Fruit fly (Drosophila melanogaster) whole organism, embryonic: Measurements from ENCODE around the gene Drsl4.

Source experiments
- ATbp ChIP-seq: fragments of 200-800 bp; sonication (Bioruptor generic); optimal IDR thresholded peaks from 2 replicates; lab custom pipeline; 2017; ENCODE audit warnings: missing biosample characterization, mild to moderate bottlenecking, missing genetic modification characterization, missing genetic modification reagents
- Atf-2 ChIP-seq: fragments of 200-800 bp; sonication (Bioruptor generic); optimal IDR thresholded peaks from 2 replicates; lab custom pipeline; 2016; ENCODE audit warnings: missing biosample characterization, missing genetic modification characterization
- B-H1 ChIP-seq: fragments of 200-800 bp; sonication (Bioruptor generic); IDR thresholded peaks from 3 replicates; pipeline ENCODE4 v1.3.6; 2022; ENCODE audit warnings: missing biosample characterization, missing genetic modification characterization
- Bteb2 ChIP-seq: fragments of 200-800 bp; sonication (Bioruptor generic); optimal IDR thresholded peaks from 2 replicates; lab custom pipeline; 2016; ENCODE audit warnings: missing biosample characterization, missing genetic modification characterization
- CG11695 ChIP-seq: fragments of 200-800 bp; sonication (Bioruptor generic); IDR thresholded peaks from 3 replicates; pipeline ENCODE4 v1.3.6; 2022; ENCODE audit warnings: missing biosample characterization, missing genetic modification characterization
- CG12071 ChIP-seq: fragments of 200-800 bp; sonication (Bioruptor generic); optimal IDR thresholded peaks from 3 replicates; lab custom pipeline; 2018; ENCODE audit warnings: missing biosample characterization, mild to moderate bottlenecking, missing genetic modification characterization
- CG12659 ChIP-seq: fragments of 200-800 bp; sonication (Bioruptor generic); optimal IDR thresholded peaks from 3 replicates; lab custom pipeline; 2017; ENCODE audit warnings: mild to moderate bottlenecking, missing biosample characterization, missing genetic modification reagents, missing genetic modification characterization
- CG14965 ChIP-seq: fragments of 200-800 bp; sonication (Bioruptor generic); optimal IDR thresholded peaks from 2 replicates; lab custom pipeline; 2016; ENCODE audit warnings: missing biosample characterization, missing genetic modification characterization, borderline replicate concordance
- CG15479 ChIP-seq: fragments of 200-800 bp; sonication (Bioruptor generic); optimal IDR thresholded peaks from 3 replicates; lab custom pipeline; 2019; ENCODE audit warnings: missing biosample characterization, mild to moderate bottlenecking, missing genetic modification characterization, moderate library complexity
- CG1602 ChIP-seq: fragments of 200-800 bp; sonication (Bioruptor generic); optimal IDR thresholded peaks from 3 replicates; lab custom pipeline; 2016; ENCODE audit warnings: missing biosample characterization, missing genetic modification characterization
- CG16815 ChIP-seq: fragments of 200-800 bp; sonication (Bioruptor generic); optimal IDR thresholded peaks from 3 replicates; lab custom pipeline; 2017; ENCODE audit warnings: missing biosample characterization, mild to moderate bottlenecking, missing genetic modification characterization
- CG18599 ChIP-seq: fragments of 200-800 bp; sonication (Bioruptor generic); optimal IDR thresholded peaks from 3 replicates; lab custom pipeline; 2017; ENCODE audit warnings: missing biosample characterization, missing genetic modification characterization, mild to moderate bottlenecking, moderate library complexity, missing genetic modification reagents
- CG30020 ChIP-seq: fragments of 200-800 bp; optimal IDR thresholded peaks from 2 replicates; lab custom pipeline; 2019; ENCODE audit warnings: missing biosample characterization, mild to moderate bottlenecking, missing genetic modification characterization, moderate library complexity
- CG33557 ChIP-seq: fragments of 200-800 bp; sonication (Bioruptor generic); optimal IDR thresholded peaks from 2 replicates; lab custom pipeline; 2019; ENCODE audit warnings: missing biosample characterization, mild to moderate bottlenecking, missing genetic modification characterization, moderate library complexity
- CG6765 ChIP-seq: fragments of 200-800 bp; sonication (Bioruptor generic); optimal IDR thresholded peaks from 3 replicates; lab custom pipeline; 2017; ENCODE audit warnings: missing biosample characterization, mild to moderate bottlenecking, missing genetic modification characterization
- CG6791 ChIP-seq: fragments of 200-800 bp; sonication (Bioruptor generic); IDR thresholded peaks from 3 replicates; pipeline ENCODE4 v1.3.6; 2022; ENCODE audit warnings: missing biosample characterization, missing genetic modification characterization; ENCODE audit not compliant: partially characterized antibody
- CG7786 ChIP-seq: fragments of 200-800 bp; sonication (Bioruptor generic); optimal IDR thresholded peaks from 2 replicates; lab custom pipeline; 2016; ENCODE audit warnings: missing biosample characterization, missing genetic modification characterization
- CG7839 ChIP-seq: fragments of 200-800 bp; sonication (Bioruptor generic); optimal IDR thresholded peaks from 3 replicates; lab custom pipeline; 2018; ENCODE audit warnings: missing biosample characterization, mild to moderate bottlenecking, missing genetic modification characterization, moderate library complexity
- CG8089 ChIP-seq: fragments of 200-800 bp; sonication (Bioruptor generic); optimal IDR thresholded peaks from 3 replicates; lab custom pipeline; 2016; ENCODE audit warnings: missing biosample characterization, missing genetic modification characterization
- CG8388 ChIP-seq: fragments of 200-800 bp; sonication (Bioruptor generic); optimal IDR thresholded peaks from 2 replicates; lab custom pipeline; 2019; ENCODE audit warnings: missing biosample characterization, mild to moderate bottlenecking, missing genetic modification characterization, moderate library complexity
- CG8944 ChIP-seq: fragments of 200-800 bp; sonication (Bioruptor generic); optimal IDR thresholded peaks from 3 replicates; lab custom pipeline; 2016; ENCODE audit warnings: missing biosample characterization, missing genetic modification characterization
- CHES-1-like ChIP-seq: fragments of 200-800 bp; sonication (Bioruptor generic); optimal IDR thresholded peaks from 2 replicates; lab custom pipeline; 2016; ENCODE audit warnings: missing biosample characterization, missing genetic modification characterization
- Dfd ChIP-seq, 2 experiments: fragments of >200 bp; optimal IDR thresholded peaks; 2 replicates each; lab custom pipeline; 2017; ENCODE audit warnings: missing biosample characterization in 2 of 2, missing genetic modification characterization in 2 of 2
- Dp ChIP-seq: fragments of 200-800 bp; sonication (Bioruptor generic); optimal IDR thresholded peaks from 2 replicates; lab custom pipeline; 2018; ENCODE audit warnings: missing biosample characterization, mild to moderate bottlenecking, missing genetic modification characterization, moderate library complexity
- Ets65A ChIP-seq: fragments of 200-800 bp; sonication (Bioruptor generic); peaks from one replicate; lab custom pipeline; 2016; ENCODE audit warnings: missing biosample characterization, missing genetic modification characterization
- GATAe ChIP-seq: fragments of 200-800 bp; sonication (Bioruptor generic); conservative IDR thresholded peaks from 2 replicates; pipeline ENCODE4 v1.3.6; 2022; ENCODE audit warnings: missing biosample characterization, missing genetic modification characterization
- Hmx ChIP-seq: fragments of 200-800 bp; sonication (Bioruptor generic); optimal IDR thresholded peaks from 2 replicates; lab custom pipeline; 2016; ENCODE audit warnings: missing biosample characterization, missing genetic modification characterization
- Hr3 ChIP-seq: fragments of 200-800 bp; sonication (Bioruptor generic); optimal IDR thresholded peaks from 3 replicates; lab custom pipeline; 2016; ENCODE audit warnings: missing biosample characterization, missing genetic modification characterization
- Hr39 ChIP-seq: fragments of >200 bp; optimal IDR thresholded peaks from 2 replicates; lab custom pipeline; 2017
- Kr ChIP-seq: fragments of 200-800 bp; sonication (Bioruptor generic); optimal IDR thresholded peaks from 2 replicates; lab custom pipeline; 2017; ENCODE audit warnings: missing biosample characterization, mild to moderate bottlenecking, missing genetic modification characterization
- NK7.1 ChIP-seq: fragments of 200-800 bp; sonication (Bioruptor generic); optimal IDR thresholded peaks from 3 replicates; lab custom pipeline; 2016; ENCODE audit warnings: missing biosample characterization, missing genetic modification characterization
- Nf-YA ChIP-seq: fragments of 200-800 bp; sonication (Bioruptor generic); IDR thresholded peaks from 2 replicates; pipeline ENCODE4 v1.3.6; 2022; ENCODE audit warnings: missing biosample characterization, missing genetic modification characterization
- Six4 ChIP-seq: fragments of 200-800 bp; sonication (Bioruptor generic); optimal IDR thresholded peaks from 2 replicates; lab custom pipeline; 2016; ENCODE audit warnings: missing biosample characterization, missing genetic modification characterization
- Sry-δ ChIP-seq: fragments of 200-800 bp; sonication (Bioruptor generic); optimal IDR thresholded peaks from 2 replicates; lab custom pipeline; 2016; ENCODE audit warnings: missing biosample characterization, missing genetic modification characterization
- YL-1 ChIP-seq: fragments of 200-800 bp; sonication (Bioruptor generic); optimal IDR thresholded peaks from 3 replicates; lab custom pipeline; 2017; ENCODE audit warnings: missing biosample characterization, mild to moderate bottlenecking, missing genetic modification characterization
- bab2 ChIP-seq: fragments of 200-800 bp; sonication (Bioruptor generic); optimal IDR thresholded peaks from 2 replicates; lab custom pipeline; 2016; ENCODE audit warnings: missing biosample characterization, missing genetic modification characterization
- br ChIP-seq: fragments of >200 bp; optimal IDR thresholded peaks from 2 replicates; lab custom pipeline; 2017
- btn ChIP-seq: fragments of 200-800 bp; sonication (Bioruptor generic); optimal IDR thresholded peaks from 2 replicates; lab custom pipeline; 2016; ENCODE audit warnings: missing biosample characterization, missing genetic modification characterization
- crc ChIP-seq: fragments of 200-800 bp; sonication (Bioruptor generic); optimal IDR thresholded peaks from 2 replicates; lab custom pipeline; 2016; ENCODE audit warnings: missing biosample characterization, missing genetic modification characterization
- danr ChIP-seq: fragments of 200-800 bp; sonication (Bioruptor generic); IDR thresholded peaks from 2 replicates; pipeline ENCODE4 v1.3.6; 2022; ENCODE audit warnings: missing biosample characterization, missing genetic modification characterization
- ewg ChIP-seq: fragments of 200-800 bp; sonication (Bioruptor generic); optimal IDR thresholded peaks from 3 replicates; lab custom pipeline; 2017; ENCODE audit warnings: mild to moderate bottlenecking, missing biosample characterization, missing genetic modification reagents, missing genetic modification characterization
- lov ChIP-seq, 2 experiments: fragments of 200-800 bp in 1 of 2; fragments of >200 bp in 1 of 2; sonication (Bioruptor generic) in 1 of 2; IDR thresholded peaks in 1 of 2; optimal IDR thresholded peaks in 1 of 2; 2 replicates in 1 of 2; 3 replicates in 1 of 2; pipeline versions ENCODE4 v1.3.6 to Lab custom; 2017 to 2022; ENCODE audit warnings: missing biosample characterization in 1 of 2, missing genetic modification characterization in 1 of 2
- row ChIP-seq: fragments of 200-800 bp; sonication (Bioruptor generic); IDR thresholded peaks from 3 replicates; pipeline ENCODE4 v1.3.6; 2022; ENCODE audit warnings: missing biosample characterization, missing genetic modification characterization
- so ChIP-seq: fragments of 200-800 bp; sonication (Bioruptor generic); IDR thresholded peaks from 3 replicates; pipeline ENCODE4 v1.3.6; 2022; ENCODE audit warnings: missing biosample characterization, missing genetic modification characterization
- tll ChIP-seq, 2 experiments: fragments of 200-800 bp in 1 of 2; fragments of >200 bp in 1 of 2; sonication (Bioruptor generic) in 1 of 2; optimal IDR thresholded peaks; 2 replicates each; lab custom pipeline; 2017 to 2019; ENCODE audit warnings: missing biosample characterization in 2 of 2, missing genetic modification characterization in 2 of 2, mild to moderate bottlenecking in 1 of 2, moderate library complexity in 1 of 2
- tna ChIP-seq: fragments of 200-800 bp; sonication (Bioruptor generic); IDR thresholded peaks from 2 replicates; pipeline ENCODE4 v1.3.6; 2022; ENCODE audit warnings: missing biosample characterization, missing genetic modification characterization; ENCODE audit not compliant: partially characterized antibody
- ttk ChIP-seq: fragments of 200-800 bp; sonication (Bioruptor generic); IDR thresholded peaks from 2 replicates; pipeline ENCODE4 v2.1.2; 2022; ENCODE audit warnings: missing biosample characterization, missing genetic modification characterization
- vfl ChIP-seq: fragments of 200-800 bp; sonication (Bioruptor generic); optimal IDR thresholded peaks from 2 replicates; lab custom pipeline; 2016; ENCODE audit warnings: missing biosample characterization, missing genetic modification characterization
- vnd ChIP-seq: fragments of 200-800 bp; sonication (Bioruptor generic); IDR thresholded peaks from 3 replicates; pipeline ENCODE4 v1.3.6; 2022; ENCODE audit warnings: missing biosample characterization, missing genetic modification characterization; ENCODE audit not compliant: partially characterized antibody
- vvl ChIP-seq: fragments of 200-800 bp; sonication (Bioruptor generic); IDR thresholded peaks from 2 replicates; pipeline ENCODE4 v1.3.6; 2022; ENCODE audit warnings: missing biosample characterization, missing genetic modification characterization

The Drsl4 gene

DNA sequence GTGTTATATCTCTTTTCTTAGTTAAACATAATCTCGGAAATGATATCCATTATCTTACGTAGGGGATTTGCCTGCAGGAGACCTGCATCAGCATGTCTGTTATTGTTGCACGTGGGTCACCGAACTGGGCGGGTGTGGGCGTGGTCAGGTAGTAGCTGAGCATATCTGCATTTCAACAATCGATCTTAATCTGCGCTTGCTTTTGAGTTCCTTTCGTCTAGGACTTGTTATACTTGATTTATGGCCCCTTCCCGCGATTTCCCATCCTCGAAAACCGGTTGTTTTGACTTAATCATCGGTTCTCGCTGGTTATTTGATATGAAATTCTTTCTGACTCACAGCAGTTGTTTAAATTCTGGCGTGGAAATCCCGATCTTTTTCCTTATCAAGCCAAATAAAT, 10.7 kb upstream of the Drsl4 start:
- no peak for TF ChIP-seq CG7786 (GFP tag; lab: Kevin White, UChicago)
- TF ChIP-seq tll (GFP tag; optimal IDR thresholded peaks at IDR 0.05; lab: Kevin White, UChicago) = peak in 1 of 2 experiments; percentile 25
- TF ChIP-seq CG15479 = peak; percentile 54

DNA sequence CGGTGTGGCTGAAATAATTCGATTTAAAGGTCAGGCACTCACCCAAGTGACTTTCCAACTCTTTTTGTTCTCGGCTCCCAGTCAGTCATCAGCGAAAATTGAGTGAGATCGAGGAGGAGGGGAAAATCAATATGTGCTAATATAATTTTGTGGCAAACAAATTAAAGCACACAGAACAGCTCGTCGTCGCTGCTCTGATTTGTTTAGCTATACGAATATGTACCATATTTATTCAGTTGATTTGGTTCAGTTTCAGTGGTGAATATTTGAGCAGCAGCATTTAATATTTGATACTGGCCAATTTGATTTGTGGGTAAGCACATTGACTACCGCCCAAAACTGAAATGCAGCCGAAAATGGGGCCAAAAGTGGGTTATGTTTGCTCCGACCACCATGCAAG, 10.0 kb upstream of the Drsl4 start:
- peak; percentile 43; the same call in 2 of the 3 replicates for TF ChIP-seq so (GFP tag; lab: Robert Waterston, UW)
- TF ChIP-seq CG7839 (tag; lab: Kevin White, UChicago) = peak; percentile 14
- TF ChIP-seq lov (optimal IDR thresholded peaks at IDR 0.05; lab: Kevin White, UChicago) = no peak
- 0 out of 3 replicates have a peak, but pooled peaks have one; percentile 12 for TF ChIP-seq lov (GFP tag; IDR thresholded peaks at IDR 0.05; lab: Robert Waterston, UW)
- no peak for TF ChIP-seq crc (GFP tag; lab: Kevin White, UChicago)
- no peak for TF ChIP-seq CG16815 (GFP tag; lab: Kevin White, UChicago)
- no peak for TF ChIP-seq Hmx (GFP tag; lab: Kevin White, UChicago)
- no peak for TF ChIP-seq Kr (GFP tag; lab: Kevin White, UChicago)
- no peak for TF ChIP-seq CG8388 (GFP tag; lab: Kevin White, UChicago)
- no peak for TF ChIP-seq row
- no peak for TF ChIP-seq vfl (GFP tag; lab: Kevin White, UChicago)
- no peak for TF ChIP-seq CG6791 (GFP tag; lab: Robert Waterston, UW)
- TF ChIP-seq Nf-YA = no peak
- TF ChIP-seq CG33557 (GFP tag; lab: Kevin White, UChicago) = no peak
- TF ChIP-seq CG11695 (GFP tag; lab: Robert Waterston, UW) = 0 out of 3 replicates have a peak, but pooled peaks have one; percentile 11
- peak; percentile 19 for TF ChIP-seq CHES-1-like (GFP tag; lab: Kevin White, UChicago)
- TF ChIP-seq vvl = peak; percentile 51; the same call in 1 of the 2 replicates
- TF ChIP-seq CG12659 = peak; percentile 31
- no peak for TF ChIP-seq GATAe (GFP tag; lab: Robert Waterston, UW)
- no peak for TF ChIP-seq tna (GFP tag; lab: Robert Waterston, UW)
- peak; percentile 58 for TF ChIP-seq CG12071 (GFP tag; lab: Kevin White, UChicago)
- TF ChIP-seq btn (GFP tag; lab: Kevin White, UChicago) = peak; percentile 21
- no peak for TF ChIP-seq Hr39 (lab: Kevin White, UChicago)
- TF ChIP-seq CG1602 (GFP tag; lab: Kevin White, UChicago) = no peak
- no peak for TF ChIP-seq Hr3 (GFP tag; lab: Kevin White, UChicago)
- TF ChIP-seq CG14965 = peak; percentile 37
- TF ChIP-seq B-H1 (GFP tag; lab: Robert Waterston, UW) = no peak
- peak; percentile 42 for TF ChIP-seq CG8944 (GFP tag; lab: Kevin White, UChicago)
- TF ChIP-seq Sry-δ = no peak
- peak; percentile 35 for TF ChIP-seq Bteb2 (GFP tag; lab: Kevin White, UChicago)
- TF ChIP-seq CG8089 (GFP tag; lab: Kevin White, UChicago) = peak; percentile 49
- no peak for TF ChIP-seq br (lab: Kevin White, UChicago)
- no peak for TF ChIP-seq CG30020 (tag; lab: Kevin White, UChicago)
- no peak for TF ChIP-seq ttk (GFP tag; lab: Robert Waterston, UW)
- TF ChIP-seq Atf-2 = no peak
- TF ChIP-seq CG6765 (GFP tag; lab: Kevin White, UChicago) = no peak
- TF ChIP-seq vnd (GFP tag; lab: Robert Waterston, UW) = no peak
- peak; percentile 19 for TF ChIP-seq NK7.1
- TF ChIP-seq bab2 (GFP tag; lab: Kevin White, UChicago) = peak; percentile 50
- no peak for TF ChIP-seq Ets65A (GFP tag; lab: Kevin White, UChicago)
- TF ChIP-seq ATbp (GFP tag; lab: Kevin White, UChicago) = peak; percentile 76
- no peak for TF ChIP-seq Six4 (GFP tag; lab: Kevin White, UChicago)
- TF ChIP-seq YL-1 (GFP tag; lab: Kevin White, UChicago) = no peak
- TF ChIP-seq ewg (GFP tag; lab: Kevin White, UChicago) = no peak
- TF ChIP-seq Dp = no peak
- TF ChIP-seq CG18599 (GFP tag; lab: Kevin White, UChicago) = peak; percentile 6
- no peak for TF ChIP-seq danr (GFP tag; lab: Robert Waterston, UW)
- no peak for TF ChIP-seq Dfd (GFP tag; optimal IDR thresholded peaks at IDR 0.05; lab: Kevin White, UChicago)
